Fruit fly (Drosophila melanogaster) S2 (cell line): ENCODE data around the gene Glt.

Experiments
- CG8478 ChIP-seq: fragments of >200 bp; optimal IDR thresholded peaks from 2 replicates; lab custom pipeline; 2018
- CTCF ChIP-seq, 2 experiments: fragments of >200 bp; optimal IDR thresholded peaks; 2 replicates each; lab custom pipeline; 2018

- no peak for TF ChIP-seq CG8478 (lab: Kevin White, UChicago)
- TF ChIP-seq CTCF (optimal IDR thresholded peaks at IDR 0.05; lab: Kevin White, UChicago): no peak
Measured at dm6 chr2L:8697915-8698627, 25.6 kb downstream of the Glt start.
